Fruit fly (Drosophila melanogaster) whole organism, embryonic: ENCODE data around the gene Ir25a.

Experiments
- Bgb ChIP-seq: fragments of 200-800 bp; sonication (Bioruptor generic); IDR thresholded peaks from 2 replicates; pipeline ENCODE4 v1.3.6; 2022; ENCODE audit warnings: missing biosample characterization, missing genetic modification characterization; ENCODE audit not compliant: partially characterized antibody
- CG1024 ChIP-seq: fragments of 200-800 bp; sonication (Bioruptor generic); IDR thresholded peaks from 2 replicates; pipeline ENCODE4 v1.3.6; 2022; ENCODE audit warnings: missing biosample characterization, missing genetic modification characterization
- CG11456 ChIP-seq: fragments of 200-800 bp; sonication (Bioruptor generic); IDR thresholded peaks from 3 replicates; pipeline ENCODE4 v1.3.6; 2022; ENCODE audit warnings: missing biosample characterization, missing genetic modification characterization
- CG12155 ChIP-seq: fragments of 200-800 bp; sonication (Bioruptor generic); optimal IDR thresholded peaks from 3 replicates; lab custom pipeline; 2016; ENCODE audit warnings: missing biosample characterization, missing genetic modification characterization
- CG13624 ChIP-seq: fragments of 200-800 bp; sonication (Bioruptor generic); optimal IDR thresholded peaks from 2 replicates; lab custom pipeline; 2016; ENCODE audit warnings: missing biosample characterization, missing genetic modification characterization
- CG14441 ChIP-seq: fragments of 200-800 bp; sonication (Bioruptor generic); IDR thresholded peaks from 2 replicates; pipeline ENCODE4 v1.3.6; 2022; ENCODE audit warnings: missing biosample characterization, missing genetic modification characterization
- CG17186 ChIP-seq: fragments of 200-800 bp; sonication (Bioruptor generic); optimal IDR thresholded peaks from 3 replicates; lab custom pipeline; 2017; ENCODE audit warnings: missing biosample characterization, missing genetic modification reagents, missing genetic modification characterization
- CG4404 ChIP-seq: fragments of 200-800 bp; sonication (Bioruptor generic); IDR thresholded peaks from 2 replicates; pipeline ENCODE4 v1.3.6; 2022; ENCODE audit warnings: missing biosample characterization, missing genetic modification characterization
- CG6272 ChIP-seq: fragments of 200-800 bp; sonication (Bioruptor generic); IDR thresholded peaks from 2 replicates; pipeline ENCODE4 v1.3.6; 2022; ENCODE audit warnings: missing biosample characterization, missing genetic modification characterization
- CTCF ChIP-seq: fragments of 200-800 bp; sonication (Bioruptor generic); optimal IDR thresholded peaks from 2 replicates; lab custom pipeline; 2017; ENCODE audit warnings: missing biosample characterization, mild to moderate bottlenecking, missing genetic modification characterization, moderate library complexity
- Deaf1 ChIP-seq: fragments of 200-800 bp; optimal IDR thresholded peaks from 3 replicates; lab custom pipeline; 2019; ENCODE audit warnings: missing biosample characterization, mild to moderate bottlenecking, missing genetic modification characterization, moderate library complexity
- Fer3 ChIP-seq: fragments of 200-800 bp; sonication (Bioruptor generic); optimal IDR thresholded peaks from 2 replicates; lab custom pipeline; 2018; ENCODE audit warnings: missing biosample characterization, mild to moderate bottlenecking, missing genetic modification characterization, moderate library complexity
- Gug ChIP-seq: fragments of 200-800 bp; sonication (Bioruptor generic); IDR thresholded peaks from 4 replicates; pipeline ENCODE4 v1.3.6; 2022; ENCODE audit warnings: missing biosample characterization, missing genetic modification characterization
- H15 ChIP-seq: fragments of 200-800 bp; sonication (Bioruptor generic); IDR thresholded peaks from 3 replicates; pipeline ENCODE4 v1.3.6; 2022; ENCODE audit warnings: missing biosample characterization, missing genetic modification characterization
- HHEX ChIP-seq: fragments of 200-800 bp; sonication (Bioruptor generic); optimal IDR thresholded peaks from 3 replicates; lab custom pipeline; 2017; ENCODE audit warnings: missing biosample characterization, mild to moderate bottlenecking, missing genetic modification characterization, missing genetic modification reagents
- HmgZ ChIP-seq: fragments of 200-800 bp; sonication (Bioruptor generic); optimal IDR thresholded peaks from 2 replicates; lab custom pipeline; 2018; ENCODE audit warnings: missing biosample characterization, mild to moderate bottlenecking, missing genetic modification characterization
- Hr51 ChIP-seq, 2 experiments: fragments of 200-800 bp; sonication (Bioruptor generic); optimal IDR thresholded peaks; 2 replicates in 1 of 2; 3 replicates in 1 of 2; lab custom pipeline; 2016 to 2018; ENCODE audit warnings: missing biosample characterization in 2 of 2, missing genetic modification characterization in 2 of 2, mild to moderate bottlenecking in 1 of 2, moderate library complexity in 1 of 2
- Med ChIP-seq: fragments of 200-800 bp; sonication (Bioruptor generic); peaks from one replicate; lab custom pipeline; 2016; ENCODE audit warnings: missing biosample characterization, missing genetic modification characterization, mild to moderate bottlenecking, inconsistent platforms, moderate library complexity
- Pdp1 ChIP-seq, 2 experiments: fragments of 200-800 bp; sonication (Bioruptor generic); optimal IDR thresholded peaks; 3 replicates each; lab custom pipeline; 2016; ENCODE audit warnings: missing biosample characterization in 2 of 2, missing genetic modification characterization in 2 of 2, mild to moderate bottlenecking in 1 of 2, moderate library complexity in 1 of 2
- TFAM ChIP-seq: fragments of 200-800 bp; sonication (Bioruptor generic); optimal IDR thresholded peaks from 2 replicates; lab custom pipeline; 2017; ENCODE audit warnings: missing biosample characterization, missing genetic modification characterization, inconsistent platforms
- Taf1 ChIP-seq: fragments of 200-800 bp; sonication (Bioruptor generic); IDR thresholded peaks from 2 replicates; pipeline ENCODE4 v1.3.6; 2022; ENCODE audit warnings: missing biosample characterization, missing genetic modification characterization
- Trl ChIP-seq, 3 experiments: fragments of >200 bp in 2 of 3; fragments of 200-800 bp in 1 of 3; sonication (Bioruptor generic) in 1 of 3; optimal IDR thresholded peaks; 2 replicates in 1 of 3; 3 replicates in 2 of 3; lab custom pipeline; 2016 to 2017; ENCODE audit warnings: missing biosample characterization in 1 of 3, missing genetic modification characterization in 1 of 3
- al ChIP-seq: fragments of 200-800 bp; sonication (Bioruptor generic); IDR thresholded peaks from 2 replicates; pipeline ENCODE4 v1.3.6; 2022; ENCODE audit warnings: missing biosample characterization, missing genetic modification characterization
- ash1 ChIP-seq: fragments of 200-800 bp; sonication (Bioruptor generic); optimal IDR thresholded peaks from 2 replicates; lab custom pipeline; 2018; ENCODE audit warnings: missing biosample characterization, mild to moderate bottlenecking, missing genetic modification characterization
- corto ChIP-seq: fragments of 200-800 bp; sonication (Bioruptor generic); optimal IDR thresholded peaks from 2 replicates; lab custom pipeline; 2016; ENCODE audit warnings: missing biosample characterization, mild to moderate bottlenecking, missing genetic modification characterization, moderate library complexity
- dimm ChIP-seq: fragments of 200-800 bp; sonication (Bioruptor generic); IDR thresholded peaks from 2 replicates; pipeline ENCODE4 v1.3.6; 2022; ENCODE audit warnings: missing biosample characterization, missing genetic modification characterization
- emc ChIP-seq: fragments of 200-800 bp; sonication (Bioruptor generic); optimal IDR thresholded peaks from 2 replicates; lab custom pipeline; 2016; ENCODE audit warnings: missing biosample characterization, missing genetic modification characterization
- ewg ChIP-seq: fragments of 200-800 bp; sonication (Bioruptor generic); optimal IDR thresholded peaks from 3 replicates; lab custom pipeline; 2017; ENCODE audit warnings: mild to moderate bottlenecking, missing biosample characterization, missing genetic modification reagents, missing genetic modification characterization
- eyg ChIP-seq: fragments of 200-800 bp; sonication (Bioruptor generic); optimal IDR thresholded peaks from 3 replicates; lab custom pipeline; 2016; ENCODE audit warnings: missing biosample characterization, missing genetic modification characterization
- fd102C ChIP-seq: fragments of 200-800 bp; sonication (Bioruptor generic); optimal IDR thresholded peaks from 2 replicates; lab custom pipeline; 2018; ENCODE audit warnings: missing biosample characterization, mild to moderate bottlenecking, missing genetic modification characterization, moderate library complexity
- gcm ChIP-seq: fragments of 200-800 bp; sonication (Bioruptor generic); optimal IDR thresholded peaks from 2 replicates; lab custom pipeline; 2019; ENCODE audit warnings: missing biosample characterization, mild to moderate bottlenecking, missing genetic modification characterization, moderate library complexity
- hth ChIP-seq: fragments of >200 bp; optimal IDR thresholded peaks from 2 replicates; lab custom pipeline; 2017; ENCODE audit warnings: inconsistent platforms
- ind ChIP-seq: fragments of 200-800 bp; sonication (Bioruptor generic); optimal IDR thresholded peaks from 3 replicates; lab custom pipeline; 2016; ENCODE audit warnings: missing biosample characterization, missing genetic modification characterization
- ken ChIP-seq: fragments of 200-800 bp; sonication (Bioruptor generic); IDR thresholded peaks from 3 replicates; pipeline ENCODE4 v1.3.6; 2022; ENCODE audit warnings: missing biosample characterization, missing genetic modification characterization
- klu ChIP-seq: fragments of 200-800 bp; sonication (Bioruptor generic); IDR thresholded peaks from 2 replicates; pipeline ENCODE4 v1.3.6; 2022; ENCODE audit warnings: missing biosample characterization, missing genetic modification characterization
- lola ChIP-seq, 3 experiments: fragments of >200 bp in 2 of 3; fragments of 200-800 bp in 1 of 3; sonication (Bioruptor generic) in 1 of 3; optimal IDR thresholded peaks; 2 replicates each; lab custom pipeline; 2017 to 2019; ENCODE audit warnings: missing biosample characterization in 3 of 3, missing genetic modification characterization in 3 of 3, mild to moderate bottlenecking in 1 of 3, moderate library complexity in 1 of 3
- maf-S ChIP-seq: fragments of 200-800 bp; sonication (Bioruptor generic); optimal IDR thresholded peaks from 2 replicates; lab custom pipeline; 2016; ENCODE audit warnings: missing biosample characterization, missing genetic modification characterization
- odd ChIP-seq: fragments of 200-800 bp; sonication (Bioruptor generic); optimal IDR thresholded peaks from 2 replicates; lab custom pipeline; 2017; ENCODE audit warnings: missing biosample characterization, mild to moderate bottlenecking, missing genetic modification characterization
- pho ChIP-seq: fragments of 200-800 bp; sonication (Bioruptor generic); optimal IDR thresholded peaks from 2 replicates; lab custom pipeline; 2016; ENCODE audit warnings: missing biosample characterization, missing genetic modification characterization
- pros ChIP-seq: fragments of 200-800 bp; sonication (Bioruptor generic); optimal IDR thresholded peaks from 3 replicates; lab custom pipeline; 2019; ENCODE audit warnings: missing biosample characterization, mild to moderate bottlenecking, missing genetic modification characterization, moderate library complexity
- pum ChIP-seq: fragments of 200-800 bp; sonication (Bioruptor generic); optimal IDR thresholded peaks from 2 replicates; lab custom pipeline; 2016; ENCODE audit warnings: missing biosample characterization, missing genetic modification characterization
- sqz ChIP-seq: fragments of 200-800 bp; sonication (Bioruptor generic); optimal IDR thresholded peaks from 3 replicates; lab custom pipeline; 2018; ENCODE audit warnings: missing biosample characterization, mild to moderate bottlenecking, missing genetic modification characterization
- sr ChIP-seq: fragments of 200-800 bp; sonication (Bioruptor generic); IDR thresholded peaks from 3 replicates; pipeline ENCODE4 v1.3.6; 2022; ENCODE audit warnings: missing biosample characterization, missing genetic modification characterization
- tgo ChIP-seq: fragments of 200-800 bp; sonication (Bioruptor generic); IDR thresholded peaks from 3 replicates; pipeline ENCODE4 v1.3.6; 2022; ENCODE audit warnings: missing biosample characterization, missing genetic modification characterization
- ttk ChIP-seq: fragments of 200-800 bp; sonication (Bioruptor generic); IDR thresholded peaks from 2 replicates; pipeline ENCODE4 v2.1.2; 2022; ENCODE audit warnings: missing biosample characterization, missing genetic modification characterization
- twi ChIP-seq: fragments of 200-800 bp; optimal IDR thresholded peaks from 2 replicates; lab custom pipeline; 2019; ENCODE audit warnings: missing biosample characterization, mild to moderate bottlenecking, missing genetic modification characterization, moderate library complexity
- zen ChIP-seq: fragments of 200-800 bp; sonication (Bioruptor generic); optimal IDR thresholded peaks from 3 replicates; lab custom pipeline; 2018; ENCODE audit warnings: missing biosample characterization, mild to moderate bottlenecking, missing genetic modification characterization, moderate library complexity
- zen2 ChIP-seq: fragments of 200-800 bp; sonication (Bioruptor generic); IDR thresholded peaks from 3 replicates; pipeline ENCODE4 v1.3.6; 2022; ENCODE audit warnings: missing biosample characterization, missing genetic modification characterization; ENCODE audit not compliant: partially characterized antibody
- zfh1 ChIP-seq: fragments of 200-800 bp; sonication (Bioruptor generic); IDR thresholded peaks from 3 replicates; pipeline ENCODE4 v1.3.6; 2022; ENCODE audit warnings: missing biosample characterization, missing genetic modification characterization

Gene Ir25a

DNA sequence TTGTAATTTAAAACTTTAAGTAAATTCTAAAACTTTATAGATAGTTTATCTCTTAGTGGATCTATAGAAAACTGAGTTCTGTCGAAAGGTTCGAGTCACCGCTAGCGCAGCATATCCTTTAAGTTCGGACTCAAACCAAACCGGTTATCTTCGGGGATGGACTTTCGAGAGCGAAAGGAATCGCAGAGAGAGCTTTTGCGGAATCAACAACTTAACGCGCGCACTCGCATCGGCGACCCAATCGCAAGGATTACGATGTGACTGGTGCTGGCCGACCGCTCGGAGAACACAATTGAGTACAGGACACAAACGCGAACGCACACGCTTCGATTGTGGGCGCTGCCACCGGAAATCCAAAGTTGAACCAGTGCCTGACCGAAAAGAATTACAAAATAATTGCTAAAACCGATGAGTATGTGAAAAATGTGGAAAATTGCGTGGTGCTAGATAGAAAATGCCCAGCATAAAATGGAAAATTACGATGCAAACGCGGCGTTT, 17.6 kb upstream of the Ir25a start, which contains the start of gene smog (continued):
- TF ChIP-seq Bgb (GFP tag; lab: Robert Waterston, UW) = peak; percentile 8; the same call in 1 of the 2 replicates
- TF ChIP-seq H15 (GFP tag; lab: Robert Waterston, UW) = no peak
- TF ChIP-seq ttk = no peak
- TF ChIP-seq CG1024 (GFP tag; lab: Robert Waterston, UW) = no peak
- peak; percentile 43 for TF ChIP-seq CTCF (GFP tag; lab: Kevin White, UChicago)
- no peak for TF ChIP-seq dimm (GFP tag; lab: Robert Waterston, UW)
- peak; percentile 88 for TF ChIP-seq Deaf1 (tag; lab: Kevin White, UChicago)
- TF ChIP-seq HmgZ (tag; lab: Kevin White, UChicago) = no peak
- no peak for TF ChIP-seq CG17186 (GFP tag; lab: Kevin White, UChicago)
- no peak for TF ChIP-seq Taf1
- TF ChIP-seq hth (lab: Kevin White, UChicago) = no peak
- TF ChIP-seq ewg (GFP tag; lab: Kevin White, UChicago) = peak; percentile 93
- TF ChIP-seq ind (GFP tag; lab: Kevin White, UChicago) = no peak
- TF ChIP-seq zen2 (GFP tag; lab: Robert Waterston, UW) = no peak

dm6 chr2L:4850356-4850755, 15.3 kb upstream of the Ir25a start, which contains the start of the genes mRpS2 and Mon1:
Gene mRpS2, minus strand, starts transcription at chr2L:4850419.
Gene Mon1, plus strand, starts transcription at chr2L:4850641.
- peak; percentile 93 for TF ChIP-seq HHEX (GFP tag; lab: Kevin White, UChicago)
- TF ChIP-seq CG13624 (GFP tag; lab: Kevin White, UChicago) = peak; percentile 80
- TF ChIP-seq Hr51 (GFP tag; optimal IDR thresholded peaks at IDR 0.05; lab: Kevin White, UChicago) = peak; percentile 87 to 96
- TF ChIP-seq TFAM = peak; percentile 18
- TF ChIP-seq corto = peak; percentile 59
- peak; percentile 98 for TF ChIP-seq tgo (GFP tag; lab: Robert Waterston, UW)
- TF ChIP-seq Trl (optimal IDR thresholded peaks at IDR 0.05; lab: Kevin White, UChicago) = no peak
- peak; percentile 87 for TF ChIP-seq Trl (GFP tag; optimal IDR thresholded peaks at IDR 0.05; lab: Kevin White, UChicago)
- TF ChIP-seq fd102C (GFP tag; lab: Kevin White, UChicago) = peak; percentile 65
- TF ChIP-seq eyg (GFP tag; lab: Kevin White, UChicago) = peak; percentile 18
- peak; percentile 63 for TF ChIP-seq emc (GFP tag; lab: Kevin White, UChicago)
- peak; percentile 95 for TF ChIP-seq zfh1
- peak; percentile 96 for TF ChIP-seq zen (tag; lab: Kevin White, UChicago)
- TF ChIP-seq twi (tag; lab: Kevin White, UChicago) = peak; percentile 81
- peak; percentile 95 for TF ChIP-seq gcm (GFP tag; lab: Kevin White, UChicago)
- peak; percentile 96 for TF ChIP-seq Med (GFP tag; lab: Kevin White, UChicago)
- TF ChIP-seq zen2 (GFP tag; lab: Robert Waterston, UW) = no peak
- TF ChIP-seq CG6272 (GFP tag; lab: Robert Waterston, UW) = peak; percentile 95
- TF ChIP-seq CG4404 (GFP tag; lab: Robert Waterston, UW) = peak; percentile 85
- peak; percentile 76 to 77 for TF ChIP-seq Pdp1 (GFP tag; optimal IDR thresholded peaks at IDR 0.05; lab: Kevin White, UChicago)
- no peak for TF ChIP-seq pros (GFP tag; lab: Kevin White, UChicago)
- peak; percentile 82 for TF ChIP-seq maf-S (GFP tag; lab: Kevin White, UChicago)
- peak; percentile 69 for TF ChIP-seq sqz
- TF ChIP-seq al = peak; percentile 96
- peak in 1 of 3 experiments; percentile 94 for TF ChIP-seq lola (GFP tag; optimal IDR thresholded peaks at IDR 0.05; lab: Kevin White, UChicago)
- peak; percentile 91 for TF ChIP-seq Gug (GFP tag; lab: Robert Waterston, UW)
- TF ChIP-seq sr (GFP tag; lab: Robert Waterston, UW) = peak; percentile 78; the same call in 2 of the 3 replicates
- TF ChIP-seq CG12155 (GFP tag; lab: Kevin White, UChicago) = peak; percentile 95
- peak; percentile 97 for TF ChIP-seq CG14441 (GFP tag; lab: Robert Waterston, UW)
- peak; percentile 89 for TF ChIP-seq klu (GFP tag; lab: Robert Waterston, UW)
- peak; percentile 77 for TF ChIP-seq pum (GFP tag; lab: Kevin White, UChicago)
- peak; percentile 97 for TF ChIP-seq CG11456 (GFP tag; lab: Robert Waterston, UW)
- peak; percentile 92 for TF ChIP-seq Taf1
- peak; percentile 96 for TF ChIP-seq ken (GFP tag; lab: Robert Waterston, UW)
- peak; percentile 71 for TF ChIP-seq pho (GFP tag; lab: Kevin White, UChicago)
- TF ChIP-seq Fer3 (tag; lab: Kevin White, UChicago) = peak; percentile 97
- TF ChIP-seq ash1 = peak; percentile 47
- peak; percentile 79 for TF ChIP-seq odd (GFP tag; lab: Kevin White, UChicago)
